Worm (Caenorhabditis elegans): ENCODE results near the gene lec-10.

lec-10 gene

ce11 chrV:6506238-6506956, 17.5 kb upstream of the lec-10 start:
- TF ChIP-seq zag-1 (tag; optimal IDR thresholded peaks at IDR 0.05), result no peak
- no peak for TF ChIP-seq lsy-2 (tag; optimal IDR thresholded peaks at IDR 0.05)
- TF ChIP-seq elt-3 (tag; optimal IDR thresholded peaks at IDR 0.05), result no peak
- no peak for TF ChIP-seq ceh-16 (tag; optimal IDR thresholded peaks at IDR 0.05)
- TF ChIP-seq gmeb-1 (tag; optimal IDR thresholded peaks at IDR 0.05), result no peak
- no peak for TF ChIP-seq nhr-12 (tag; optimal IDR thresholded peaks at IDR 0.05)
- no peak for TF ChIP-seq ama-1 (optimal IDR thresholded peaks at IDR 0.05)
- no peak for TF ChIP-seq dmd-4 (tag; optimal IDR thresholded peaks at IDR 0.05)
- no peak for TF ChIP-seq peb-1 (tag; optimal IDR thresholded peaks at IDR 0.05)
- no peak for TF ChIP-seq ztf-11 (tag; optimal IDR thresholded peaks at IDR 0.05)
- no peak for TF ChIP-seq nhr-77 (tag; optimal IDR thresholded peaks at IDR 0.05)
- no peak for TF ChIP-seq nhr-11 (tag; optimal IDR thresholded peaks at IDR 0.05)

DNA sequence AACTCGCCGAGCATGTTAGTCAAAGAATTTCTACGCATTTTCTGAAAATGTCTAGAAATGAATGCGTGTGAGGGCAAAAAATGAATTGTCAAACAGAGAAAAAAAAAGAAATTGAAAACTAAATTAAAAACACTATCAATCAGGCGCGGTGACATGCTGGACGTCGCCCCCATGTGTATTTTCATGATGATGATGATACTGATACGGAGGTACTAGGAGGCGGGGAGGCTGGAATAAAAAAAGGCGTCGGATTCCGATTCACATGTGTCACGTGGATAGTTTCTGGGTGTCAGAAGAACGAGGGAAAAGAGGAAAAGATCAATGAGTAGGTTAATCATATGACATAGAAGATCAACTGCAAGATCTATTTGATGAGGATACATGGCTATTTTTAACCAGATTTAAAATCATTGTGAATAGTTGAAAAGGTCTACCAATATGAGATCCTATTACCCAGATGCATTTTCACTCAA, 16.5 kb upstream of the lec-10 start, which contains the start of gene W01A11.7:
TSS of gene W01A11.7 (minus strand) at position 51 of the 473 bp plus-strand sequence.
- TF ChIP-seq zag-1 (tag; optimal IDR thresholded peaks at IDR 0.05) (no peak), nhr-25 (tag; optimal IDR thresholded peaks at IDR 0.05) (peak; percentile 48), gmeb-1 (tag; optimal IDR thresholded peaks at IDR 0.05) (peak; percentile 34), sma-9 (GFP tag; optimal IDR thresholded peaks at IDR 0.05) (peak; percentile 47), sma-9 (tag; optimal IDR thresholded peaks at IDR 0.05) (no peak), nhr-21 (tag; optimal IDR thresholded peaks at IDR 0.05) (peak; percentile 18), sma-3 (GFP tag; optimal IDR thresholded peaks at IDR 0.05) (peak; percentile 78), unc-55 (GFP tag; optimal IDR thresholded peaks at IDR 0.05) (no peak), nhr-129 (tag; optimal IDR thresholded peaks at IDR 0.05) (peak; percentile 34)

ce11 chrV:6504131-6504827, 15.4 kb upstream of the lec-10 start, which contains the start of gene moc-2:
Gene moc-2, minus strand, starts transcription at chrV:6504181.
- TF ChIP-seq zag-1 (tag; optimal IDR thresholded peaks at IDR 0.05), result no peak
- TF ChIP-seq lin-11 (tag; optimal IDR thresholded peaks at IDR 0.05), result no peak
- TF ChIP-seq unc-62 (GFP tag; optimal IDR thresholded peaks at IDR 0.05), result no peak
- no peak for TF ChIP-seq mdl-1 (tag; optimal IDR thresholded peaks at IDR 0.05)
- no peak for TF ChIP-seq skn-1 (tag; optimal IDR thresholded peaks at IDR 0.05)
- no peak for TF ChIP-seq nhr-21 (tag; optimal IDR thresholded peaks at IDR 0.05)
- TF ChIP-seq nhr-6 (tag; optimal IDR thresholded peaks at IDR 0.05), result no peak
- no peak for TF ChIP-seq ztf-1 (GFP tag; conservative IDR thresholded peaks at IDR 0.05)

DNA sequence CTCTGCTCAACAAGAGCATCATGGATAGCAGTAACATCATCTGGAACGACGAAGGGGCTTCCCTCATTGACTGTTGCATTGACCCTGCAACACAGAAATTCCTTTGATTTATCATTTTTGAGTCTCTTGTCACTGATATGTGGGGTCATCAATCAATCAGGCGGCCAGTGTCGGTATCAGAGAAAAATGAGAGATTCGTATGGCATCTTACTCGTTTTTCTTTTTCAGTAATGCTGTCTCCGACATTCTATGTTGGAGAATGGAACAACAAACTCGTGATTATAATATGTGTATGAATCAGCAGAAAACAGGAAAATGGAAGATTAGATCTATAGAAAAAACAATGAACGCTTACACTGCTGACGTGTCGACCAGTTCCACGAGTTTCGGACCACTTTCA, 14.2 kb upstream of the lec-10 start:
- TF ChIP-seq nhr-237 (tag; optimal IDR thresholded peaks at IDR 0.05) (no peak), ztf-4 (tag; optimal IDR thresholded peaks at IDR 0.05) (no peak), sma-9 (GFP tag; optimal IDR thresholded peaks at IDR 0.05) (peak; percentile 42), sma-9 (tag; optimal IDR thresholded peaks at IDR 0.05) (no peak), gmeb-1 (tag; optimal IDR thresholded peaks at IDR 0.05) (peak; percentile 9), ztf-1 (GFP tag; conservative IDR thresholded peaks at IDR 0.05) (no peak), nhr-129 (tag; optimal IDR thresholded peaks at IDR 0.05) (peak; percentile 43), elt-3 (tag; optimal IDR thresholded peaks at IDR 0.05) (no peak), nhr-25 (tag; optimal IDR thresholded peaks at IDR 0.05) (peak; percentile 56), crh-2 (tag; optimal IDR thresholded peaks at IDR 0.05) (peak; percentile 12), fos-1 (tag; optimal IDR thresholded peaks at IDR 0.05) (peak; percentile 6), mab-5 (tag; optimal IDR thresholded peaks at IDR 0.05) (peak; percentile 35), peb-1 (tag; optimal IDR thresholded peaks at IDR 0.05) (no peak), lin-13 (GFP tag; optimal IDR thresholded peaks at IDR 0.05) (no peak)

ce11 chrV:6498903-6499302, 10.0 kb upstream of the lec-10 start, which contains the start of gene W01A11.1:
Gene W01A11.1, plus strand, starts transcription at chrV:6499224.
- TF ChIP-seq crh-2 (tag; optimal IDR thresholded peaks at IDR 0.05), result no peak
- no peak for TF ChIP-seq sma-3 (GFP tag; optimal IDR thresholded peaks at IDR 0.05)
- TF ChIP-seq lsy-2 (tag; optimal IDR thresholded peaks at IDR 0.05), result no peak
- no peak for TF ChIP-seq dmd-4 (tag; optimal IDR thresholded peaks at IDR 0.05)
- TF ChIP-seq sem-4 (tag; optimal IDR thresholded peaks at IDR 0.05), result no peak
- no peak for TF ChIP-seq nhr-129 (tag; optimal IDR thresholded peaks at IDR 0.05)
- TF ChIP-seq mab-5 (tag; optimal IDR thresholded peaks at IDR 0.05), result no peak
- TF ChIP-seq skn-1 (tag; optimal IDR thresholded peaks at IDR 0.05), result no peak
- no peak for TF ChIP-seq peb-1 (tag; optimal IDR thresholded peaks at IDR 0.05)
